Fruit fly (Drosophila melanogaster) whole organism, embryonic: Measurements from ENCODE around the gene CG13365.

Experiments
- Atf3 ChIP-seq: fragments of 200-800 bp; sonication (Bioruptor generic); optimal IDR thresholded peaks from 3 replicates; lab custom pipeline; 2016; ENCODE audit warnings: missing biosample characterization, missing genetic modification characterization
- CG10366 ChIP-seq: fragments of 200-800 bp; sonication (Bioruptor generic); IDR thresholded peaks from 2 replicates; pipeline ENCODE4 v1.3.6; 2022; ENCODE audit warnings: missing biosample characterization, missing genetic modification characterization
- CG10565 ChIP-seq: fragments of 200-800 bp; sonication (Bioruptor generic); optimal IDR thresholded peaks from 3 replicates; lab custom pipeline; 2016; ENCODE audit warnings: missing biosample characterization, mild to moderate bottlenecking, missing genetic modification characterization
- CG11247 ChIP-seq: fragments of 200-800 bp; sonication (Bioruptor generic); IDR thresholded peaks from 2 replicates; pipeline ENCODE4 v1.3.6; 2022; ENCODE audit warnings: missing biosample characterization, missing genetic modification characterization
- CG13624 ChIP-seq: fragments of 200-800 bp; sonication (Bioruptor generic); optimal IDR thresholded peaks from 2 replicates; lab custom pipeline; 2016; ENCODE audit warnings: missing biosample characterization, missing genetic modification characterization
- CG14710 ChIP-seq: fragments of 200-800 bp; sonication (Bioruptor generic); optimal IDR thresholded peaks from 3 replicates; lab custom pipeline; 2019; ENCODE audit warnings: missing biosample characterization, mild to moderate bottlenecking, missing genetic modification characterization, moderate library complexity
- CG15011 ChIP-seq: fragments of 200-800 bp; sonication (Bioruptor generic); optimal IDR thresholded peaks from 3 replicates; lab custom pipeline; 2018; ENCODE audit warnings: missing biosample characterization, mild to moderate bottlenecking, missing genetic modification characterization
- CG1529 ChIP-seq: fragments of 200-800 bp; sonication (Bioruptor generic); optimal IDR thresholded peaks from 3 replicates; lab custom pipeline; 2018; ENCODE audit warnings: missing biosample characterization, missing genetic modification characterization
- CG15696 ChIP-seq: fragments of 200-800 bp; sonication (Bioruptor generic); optimal IDR thresholded peaks from 2 replicates; lab custom pipeline; 2019; ENCODE audit warnings: missing biosample characterization, mild to moderate bottlenecking, missing genetic modification characterization, moderate library complexity
- CG16779 ChIP-seq: fragments of 200-800 bp; sonication (Bioruptor generic); IDR thresholded peaks from 2 replicates; pipeline ENCODE4 v1.3.6; 2022; ENCODE audit warnings: missing biosample characterization, missing genetic modification characterization
- CG18476 ChIP-seq: fragments of 200-800 bp; sonication (Bioruptor generic); optimal IDR thresholded peaks from 2 replicates; lab custom pipeline; 2016; ENCODE audit warnings: missing biosample characterization, mild to moderate bottlenecking, missing genetic modification characterization
- CG33557 ChIP-seq: fragments of 200-800 bp; sonication (Bioruptor generic); optimal IDR thresholded peaks from 2 replicates; lab custom pipeline; 2019; ENCODE audit warnings: missing biosample characterization, mild to moderate bottlenecking, missing genetic modification characterization, moderate library complexity
- CG3726 ChIP-seq: fragments of 200-800 bp; sonication (Bioruptor generic); IDR thresholded peaks from 3 replicates; pipeline ENCODE4, ENCODE4 v1.3.6; 2022; ENCODE audit warnings: missing biosample characterization, missing genetic modification characterization
- CG4282 ChIP-seq: fragments of 200-800 bp; sonication (Bioruptor generic); optimal IDR thresholded peaks from 2 replicates; lab custom pipeline; 2016; ENCODE audit warnings: missing biosample characterization, missing genetic modification characterization
- CG4328 ChIP-seq: fragments of 200-800 bp; sonication (Bioruptor generic); optimal IDR thresholded peaks from 3 replicates; lab custom pipeline; 2017; ENCODE audit warnings: missing biosample characterization, missing genetic modification reagents, missing genetic modification characterization
- CG4404 ChIP-seq: fragments of 200-800 bp; sonication (Bioruptor generic); IDR thresholded peaks from 2 replicates; pipeline ENCODE4 v1.3.6; 2022; ENCODE audit warnings: missing biosample characterization, missing genetic modification characterization
- CG4424 ChIP-seq: fragments of 200-800 bp; sonication (Bioruptor generic); optimal IDR thresholded peaks from 3 replicates; lab custom pipeline; 2016; ENCODE audit warnings: missing biosample characterization, missing genetic modification characterization
- CG6175 ChIP-seq: fragments of 200-800 bp; sonication (Bioruptor generic); IDR thresholded peaks from 3 replicates; pipeline ENCODE4 v1.3.6; 2022; ENCODE audit warnings: missing biosample characterization, missing genetic modification characterization
- CG6791 ChIP-seq: fragments of 200-800 bp; sonication (Bioruptor generic); IDR thresholded peaks from 3 replicates; pipeline ENCODE4 v1.3.6; 2022; ENCODE audit warnings: missing biosample characterization, missing genetic modification characterization; ENCODE audit not compliant: partially characterized antibody
- CG7357 ChIP-seq: fragments of 200-800 bp; sonication (Bioruptor generic); IDR thresholded peaks from 3 replicates; pipeline ENCODE4 v1.3.6; 2022; ENCODE audit warnings: missing biosample characterization, missing genetic modification characterization
- CG8290 ChIP-seq, 3 experiments: fragments of 200-800 bp; sonication (Bioruptor generic); optimal IDR thresholded peaks; 2 replicates each; lab custom pipeline; 2016 to 2019; ENCODE audit warnings: missing biosample characterization in 3 of 3, missing genetic modification characterization in 3 of 3, mild to moderate bottlenecking in 2 of 3, moderate library complexity in 1 of 3
- D19A ChIP-seq: fragments of 200-800 bp; optimal IDR thresholded peaks from 3 replicates; lab custom pipeline; 2019; ENCODE audit warnings: missing biosample characterization, mild to moderate bottlenecking, missing genetic modification characterization, moderate library complexity
- Dip2 ChIP-seq: fragments of 200-800 bp; sonication (Bioruptor generic); IDR thresholded peaks from 2 replicates; pipeline ENCODE4 v1.3.6; 2022; ENCODE audit warnings: missing biosample characterization, missing genetic modification characterization
- Dref ChIP-seq: fragments of 200-800 bp; sonication (Bioruptor generic); IDR thresholded peaks from 2 replicates; pipeline ENCODE4 v1.3.6; 2022; ENCODE audit warnings: missing biosample characterization, missing genetic modification characterization
- Fer3 ChIP-seq: fragments of 200-800 bp; sonication (Bioruptor generic); optimal IDR thresholded peaks from 2 replicates; lab custom pipeline; 2018; ENCODE audit warnings: missing biosample characterization, mild to moderate bottlenecking, missing genetic modification characterization, moderate library complexity
- HLH54F ChIP-seq: fragments of 200-800 bp; sonication (Bioruptor generic); optimal IDR thresholded peaks from 3 replicates; lab custom pipeline; 2016; ENCODE audit warnings: missing biosample characterization, missing genetic modification characterization
- Hand ChIP-seq: fragments of 200-800 bp; sonication (Bioruptor generic); optimal IDR thresholded peaks from 2 replicates; lab custom pipeline; 2017; ENCODE audit warnings: mild to moderate bottlenecking, missing biosample characterization, missing genetic modification reagents, missing genetic modification characterization
- Lpt ChIP-seq: fragments of >200 bp; optimal IDR thresholded peaks from 2 replicates; lab custom pipeline; 2018; ENCODE audit warnings: missing biosample characterization, missing genetic modification characterization
- MBD-R2 ChIP-seq: fragments of 200-800 bp; sonication (Bioruptor generic); IDR thresholded peaks from 2 replicates; pipeline ENCODE4 v1.3.6; 2022; ENCODE audit warnings: missing biosample characterization, missing genetic modification characterization
- MTF-1 ChIP-seq: fragments of 200-800 bp; sonication (Bioruptor generic); optimal IDR thresholded peaks from 2 replicates; lab custom pipeline; 2018; ENCODE audit warnings: missing biosample characterization, mild to moderate bottlenecking, missing genetic modification characterization, borderline replicate concordance
- Mes4 ChIP-seq: fragments of 200-800 bp; sonication (Bioruptor generic); optimal IDR thresholded peaks from 2 replicates; lab custom pipeline; 2016; ENCODE audit warnings: missing biosample characterization, missing genetic modification characterization
- NK7.1 ChIP-seq: fragments of 200-800 bp; sonication (Bioruptor generic); optimal IDR thresholded peaks from 3 replicates; lab custom pipeline; 2016; ENCODE audit warnings: missing biosample characterization, missing genetic modification characterization
- Nf-YB ChIP-seq: fragments of 200-800 bp; sonication (Bioruptor generic); optimal IDR thresholded peaks from 3 replicates; lab custom pipeline; 2019; ENCODE audit warnings: missing biosample characterization, mild to moderate bottlenecking, missing genetic modification characterization, moderate library complexity
- PHDP ChIP-seq: fragments of 200-800 bp; sonication (Bioruptor generic); optimal IDR thresholded peaks from 3 replicates; lab custom pipeline; 2018; ENCODE audit warnings: missing biosample characterization, mild to moderate bottlenecking, missing genetic modification characterization, moderate library complexity
- Taf1 ChIP-seq: fragments of 200-800 bp; sonication (Bioruptor generic); IDR thresholded peaks from 2 replicates; pipeline ENCODE4 v1.3.6; 2022; ENCODE audit warnings: missing biosample characterization, missing genetic modification characterization
- Usf ChIP-seq: fragments of 200-800 bp; sonication (Bioruptor generic); optimal IDR thresholded peaks from 2 replicates; lab custom pipeline; 2017; ENCODE audit warnings: missing genotype, missing biosample characterization, missing genetic modification characterization
- abd-A ChIP-seq: fragments of 200-800 bp; sonication (Bioruptor generic); optimal IDR thresholded peaks from 3 replicates; lab custom pipeline; 2019; ENCODE audit warnings: missing biosample characterization, mild to moderate bottlenecking, missing genetic modification characterization, moderate library complexity
- crc ChIP-seq: fragments of 200-800 bp; sonication (Bioruptor generic); optimal IDR thresholded peaks from 2 replicates; lab custom pipeline; 2016; ENCODE audit warnings: missing biosample characterization, missing genetic modification characterization
- eyg ChIP-seq: fragments of 200-800 bp; sonication (Bioruptor generic); optimal IDR thresholded peaks from 3 replicates; lab custom pipeline; 2016; ENCODE audit warnings: missing biosample characterization, missing genetic modification characterization
- gfzf ChIP-seq: fragments of 200-800 bp; sonication (Bioruptor generic); optimal IDR thresholded peaks from 2 replicates; lab custom pipeline; 2016; ENCODE audit warnings: missing biosample characterization, mild to moderate bottlenecking, missing genetic modification characterization, moderate library complexity
- ham ChIP-seq: fragments of 200-800 bp; sonication (Bioruptor generic); IDR thresholded peaks from 2 replicates; pipeline ENCODE4 v1.3.6; 2022; ENCODE audit warnings: missing biosample characterization, missing genetic modification characterization
- ken ChIP-seq: fragments of 200-800 bp; sonication (Bioruptor generic); IDR thresholded peaks from 3 replicates; pipeline ENCODE4 v1.3.6; 2022; ENCODE audit warnings: missing biosample characterization, missing genetic modification characterization
- luna ChIP-seq: fragments of 200-800 bp; sonication (Bioruptor generic); optimal IDR thresholded peaks from 2 replicates; lab custom pipeline; 2016; ENCODE audit warnings: missing biosample characterization, missing genetic modification characterization
- mld ChIP-seq: fragments of 200-800 bp; sonication (Bioruptor generic); IDR thresholded peaks from 3 replicates; pipeline ENCODE4 v1.3.6; 2022; ENCODE audit warnings: missing biosample characterization, missing genetic modification characterization; ENCODE audit not compliant: partially characterized antibody
- pzg ChIP-seq: fragments of 200-800 bp; sonication (Bioruptor generic); optimal IDR thresholded peaks from 3 replicates; lab custom pipeline; 2018; ENCODE audit warnings: missing biosample characterization, mild to moderate bottlenecking, missing genetic modification characterization, moderate library complexity
- sima ChIP-seq: fragments of 200-800 bp; sonication (Bioruptor generic); optimal IDR thresholded peaks from 2 replicates; lab custom pipeline; 2016; ENCODE audit warnings: missing biosample characterization, missing genetic modification characterization
- sqz ChIP-seq: fragments of 200-800 bp; sonication (Bioruptor generic); optimal IDR thresholded peaks from 3 replicates; lab custom pipeline; 2018; ENCODE audit warnings: missing biosample characterization, mild to moderate bottlenecking, missing genetic modification characterization
- stwl ChIP-seq: fragments of 200-800 bp; sonication (Bioruptor generic); optimal IDR thresholded peaks from 3 replicates; lab custom pipeline; 2018; ENCODE audit warnings: missing biosample characterization, mild to moderate bottlenecking, missing genetic modification characterization, moderate library complexity
- twi ChIP-seq: fragments of 200-800 bp; optimal IDR thresholded peaks from 2 replicates; lab custom pipeline; 2019; ENCODE audit warnings: missing biosample characterization, mild to moderate bottlenecking, missing genetic modification characterization, moderate library complexity
- wor ChIP-seq: fragments of 200-800 bp; sonication (Bioruptor generic); IDR thresholded peaks from 2 replicates; pipeline ENCODE4 v1.3.6; 2022; ENCODE audit warnings: missing biosample characterization, missing genetic modification characterization

Gene CG13365

DNA sequence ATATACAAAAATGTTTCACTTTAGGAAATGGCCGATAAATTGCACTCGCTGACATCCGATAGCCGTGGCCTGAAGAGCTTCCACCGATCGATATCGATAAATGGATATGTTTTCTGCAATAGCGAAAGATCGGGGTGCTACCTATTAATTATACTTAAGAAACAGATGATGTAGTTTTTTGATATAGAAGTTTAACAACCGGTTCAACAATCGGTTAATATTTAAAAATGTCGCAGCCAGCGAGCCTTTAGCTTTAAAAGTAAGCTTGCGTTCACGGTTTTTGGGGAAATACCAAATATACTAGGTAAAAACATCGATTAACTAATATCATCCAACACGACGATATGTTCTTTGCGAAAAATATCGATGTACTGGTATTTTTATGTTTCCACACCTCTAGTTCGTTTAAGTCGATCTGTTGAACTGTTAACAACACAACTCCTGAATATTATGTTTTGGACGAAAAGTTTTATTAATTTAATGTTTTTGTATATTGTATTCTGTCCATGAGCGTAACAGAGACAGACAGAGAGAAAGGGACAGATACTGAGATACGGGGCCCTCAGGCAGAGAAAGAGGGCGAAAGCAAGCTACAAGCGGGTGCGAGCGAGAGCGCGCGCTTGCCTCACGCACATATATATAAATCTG lies 14.6 kb upstream of the CG13365 start, which contains the start of gene Dredd (continued):
- TF ChIP-seq CG3726 (no peak), CG10366 (GFP tag; lab: Robert Waterston, UW) (no peak), wor (GFP tag; lab: Robert Waterston, UW) (no peak), luna (no peak), MTF-1 (no peak), CG7357 (GFP tag; lab: Robert Waterston, UW) (no peak), twi (tag; lab: Kevin White, UChicago) (no peak), NK7.1 (GFP tag; lab: Kevin White, UChicago) (no peak), CG11247 (GFP tag; lab: Robert Waterston, UW) (no peak), abd-A (tag; lab: Kevin White, UChicago) (no peak), sima (no peak), CG10565 (GFP tag; lab: Kevin White, UChicago) (no peak), CG8290 (GFP tag; optimal IDR thresholded peaks at IDR 0.05; lab: Kevin White, UChicago) (peak; percentile 50), CG8290 (tag; optimal IDR thresholded peaks at IDR 0.05; lab: Kevin White, UChicago) (peak; percentile 35 to 48), sqz (GFP tag; lab: Kevin White, UChicago) (peak; percentile 51), HLH54F (GFP tag; lab: Kevin White, UChicago) (no peak), mld (peak; percentile 78; the same call in 2 of the 3 replicates), Usf (GFP tag; lab: Kevin White, UChicago) (no peak), crc (GFP tag; lab: Kevin White, UChicago) (no peak), CG4404 (no peak), Dref (GFP tag; lab: Robert Waterston, UW) (peak; percentile 76), Lpt (GFP tag; lab: Kevin White, UChicago) (no peak), ken (GFP tag; lab: Robert Waterston, UW) (no peak), stwl (tag; lab: Kevin White, UChicago) (peak; percentile 43), CG14710 (tag; lab: Kevin White, UChicago) (peak; percentile 67), Hand (GFP tag; lab: Kevin White, UChicago) (peak; percentile 35), Nf-YB (GFP tag; lab: Kevin White, UChicago) (no peak), CG1529 (no peak), CG6791 (GFP tag; lab: Robert Waterston, UW) (peak; percentile 89; the same call in 1 of the 3 replicates), D19A (tag; lab: Kevin White, UChicago) (no peak), Dip2 (GFP tag; lab: Robert Waterston, UW) (no peak), gfzf (peak; percentile 61), eyg (GFP tag; lab: Kevin White, UChicago) (no peak), CG13624 (GFP tag; lab: Kevin White, UChicago) (no peak), Atf3 (GFP tag; lab: Kevin White, UChicago) (no peak), CG4424 (GFP tag; lab: Kevin White, UChicago) (no peak), CG4328 (no peak), CG33557 (GFP tag; lab: Kevin White, UChicago) (no peak), PHDP (tag; lab: Kevin White, UChicago) (no peak), pzg (GFP tag; lab: Kevin White, UChicago) (peak; percentile 80), MBD-R2 (0 out of 2 replicates have a peak, but pooled peaks have one; percentile 9), CG15696 (no peak), Mes4 (GFP tag; lab: Kevin White, UChicago) (no peak), ham (no peak), CG6175 (GFP tag; lab: Robert Waterston, UW) (no peak), Fer3 (tag; lab: Kevin White, UChicago) (no peak), CG15011 (GFP tag; lab: Kevin White, UChicago) (no peak), Taf1 (GFP tag; lab: Robert Waterston, UW) (no peak), CG16779 (GFP tag; lab: Robert Waterston, UW) (no peak), CG4282 (GFP tag; lab: Kevin White, UChicago) (no peak), CG18476 (GFP tag; lab: Kevin White, UChicago) (no peak)
